Worm (Caenorhabditis elegans): Measurements from ENCODE around the gene Y54G9A.7.
A peak's percentile ranks its signal among the peaks of the same experiment; 100 is the strongest.

Gene Y54G9A.7

DNA sequence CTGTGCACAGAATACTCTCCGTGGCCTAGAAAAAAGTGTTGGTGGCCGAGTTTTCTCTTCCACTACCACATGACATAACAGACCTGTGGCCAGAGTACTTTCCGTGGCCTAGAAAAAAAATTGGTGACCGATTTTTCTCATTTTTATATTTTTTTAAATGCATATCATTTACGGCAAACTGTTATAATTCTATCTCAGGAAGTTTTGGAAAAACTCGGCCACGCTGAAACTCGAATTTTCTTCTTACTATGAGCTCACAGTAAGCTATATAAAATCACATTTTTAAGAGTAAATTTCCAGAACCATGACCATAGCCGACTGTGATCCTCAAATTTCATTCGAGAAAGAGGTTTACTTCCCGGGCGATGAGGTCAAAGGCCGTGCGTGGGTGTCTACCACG is 26.4 kb upstream of the Y54G9A.7 start, which contains the start of gene arrd-14:
arrd-14 (plus strand) TSS at position 301 of the 400 bp plus-strand sequence.
- TF ChIP-seq nhr-23 (tag; optimal IDR thresholded peaks at IDR 0.05) (no peak), pha-4 (tag; optimal IDR thresholded peaks at IDR 0.05) (no peak), fkh-10 (GFP tag; optimal IDR thresholded peaks at IDR 0.05) (no peak), nhr-77 (tag; optimal IDR thresholded peaks at IDR 0.05) (no peak), nhr-28 (tag; optimal IDR thresholded peaks at IDR 0.05) (no peak), ztf-11 (tag; optimal IDR thresholded peaks at IDR 0.05) (no peak), skn-1 (tag; optimal IDR thresholded peaks at IDR 0.05) (no peak), nhr-25 (tag; optimal IDR thresholded peaks at IDR 0.05) (no peak), ama-1 (optimal IDR thresholded peaks at IDR 0.05) (no peak), nhr-76 (tag; optimal IDR thresholded peaks at IDR 0.05) (no peak), nfya-1 (tag; optimal IDR thresholded peaks at IDR 0.05; ENCODE audit: insufficient read depth) (no peak), elt-1 (tag; optimal IDR thresholded peaks at IDR 0.05) (no peak), pqm-1 (tag; optimal IDR thresholded peaks at IDR 0.05) (no peak), mml-1 (tag; optimal IDR thresholded peaks at IDR 0.05) (no peak), ceh-16 (tag; optimal IDR thresholded peaks at IDR 0.05) (no peak), mdl-1 (tag; optimal IDR thresholded peaks at IDR 0.05) (no peak), tbx-2 (tag; optimal IDR thresholded peaks at IDR 0.05) (no peak), egl-27 (tag; optimal IDR thresholded peaks at IDR 0.05) (no peak), sea-2 (GFP tag; optimal IDR thresholded peaks at IDR 0.05) (no peak), egl-5 (tag; optimal IDR thresholded peaks at IDR 0.05) (no peak)

DNA sequence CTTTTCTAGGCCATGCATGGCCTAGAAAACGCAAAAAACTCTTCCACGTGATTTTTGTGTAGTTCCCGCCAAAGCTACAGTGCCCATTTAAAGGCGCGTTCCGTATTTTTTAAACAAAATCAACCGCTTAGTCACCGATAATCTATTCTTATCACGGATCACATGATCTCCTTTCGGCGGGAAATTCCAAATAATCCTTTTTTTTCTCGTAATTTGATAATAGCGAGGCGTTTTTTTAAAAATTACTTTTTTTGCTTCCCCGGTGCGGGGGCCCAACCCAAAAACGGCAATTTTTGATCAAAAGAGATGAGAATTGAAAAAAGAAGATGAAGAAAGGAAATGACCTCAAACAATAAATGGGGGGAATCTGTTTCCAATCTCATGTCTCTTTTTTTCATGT is 25.4 kb upstream of the Y54G9A.7 start:
- TF ChIP-seq pha-4 (tag; optimal IDR thresholded peaks at IDR 0.05) (peak; percentile 45), R02D3.7 (tag; optimal IDR thresholded peaks at IDR 0.05) (no peak)

DNA sequence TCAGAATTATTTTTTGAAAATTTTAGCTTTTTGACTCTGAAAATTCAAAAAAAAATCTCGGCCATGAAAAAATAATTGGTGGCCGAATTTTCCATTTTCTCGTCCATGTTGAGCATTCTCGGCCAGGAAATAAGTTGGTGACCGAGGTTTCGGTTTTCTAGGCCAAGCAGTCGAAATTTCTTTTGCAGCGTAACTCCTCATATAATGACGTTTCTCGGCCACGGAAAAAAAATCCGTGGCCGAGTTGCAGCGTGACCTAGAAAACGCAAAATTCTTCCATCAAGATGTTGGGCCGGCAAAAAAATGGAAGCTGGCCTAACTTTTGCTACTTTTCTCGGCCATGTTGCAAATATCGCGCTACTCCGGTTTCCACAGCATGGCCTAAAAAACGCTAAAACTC is 24.5 kb upstream of the Y54G9A.7 start:
- TF ChIP-seq ama-1 (optimal IDR thresholded peaks at IDR 0.05) (no peak), mml-1 (tag; optimal IDR thresholded peaks at IDR 0.05) (no peak), ZK546.5 (tag; optimal IDR thresholded peaks at IDR 0.05) (no peak), unc-62 (GFP tag; optimal IDR thresholded peaks at IDR 0.05) (no peak), snpc-4 (tag; optimal IDR thresholded peaks at IDR 0.05) (no peak), hmg-11 (tag; optimal IDR thresholded peaks at IDR 0.05) (no peak), ztf-11 (tag; optimal IDR thresholded peaks at IDR 0.05) (no peak), R02D3.7 (tag; optimal IDR thresholded peaks at IDR 0.05) (no peak), elt-1 (tag; optimal IDR thresholded peaks at IDR 0.05) (no peak), tbx-2 (tag; optimal IDR thresholded peaks at IDR 0.05) (no peak), nhr-11 (tag; optimal IDR thresholded peaks at IDR 0.05) (no peak), eor-1 (tag; optimal IDR thresholded peaks at IDR 0.05) (no peak), nhr-28 (tag; optimal IDR thresholded peaks at IDR 0.05) (no peak)

DNA sequence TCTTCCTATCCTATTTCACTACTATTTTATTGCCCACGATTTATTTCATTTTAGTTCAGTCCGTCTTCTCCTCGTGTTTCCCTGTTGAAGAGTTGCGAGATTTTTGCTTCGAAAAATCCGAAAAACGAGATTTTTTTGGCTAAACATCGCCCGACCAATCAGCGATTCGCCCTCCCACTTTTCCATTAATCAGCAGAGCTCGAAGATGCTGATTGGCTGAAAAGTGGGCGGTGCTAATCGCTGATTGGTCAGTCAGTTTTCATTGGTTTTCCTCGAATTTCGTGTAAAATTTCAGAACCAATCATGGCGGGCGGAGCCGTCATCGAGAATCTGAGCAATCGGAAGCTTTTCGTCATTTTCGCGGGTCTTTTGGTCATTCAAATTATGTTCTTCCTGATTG is 15.8 kb upstream of the Y54G9A.7 start, which contains the start of gene mig-14:
mig-14 (plus strand) TSS at position 290 of the 400 bp plus-strand sequence.
- no peak for TF ChIP-seq eor-1 (tag; optimal IDR thresholded peaks at IDR 0.05)
- TF ChIP-seq ztf-11 (tag; optimal IDR thresholded peaks at IDR 0.05) = no peak
- TF ChIP-seq egl-5 (tag; optimal IDR thresholded peaks at IDR 0.05) = no peak
- TF ChIP-seq nhr-28 (tag; optimal IDR thresholded peaks at IDR 0.05) = no peak
- no peak for TF ChIP-seq mml-1 (tag; optimal IDR thresholded peaks at IDR 0.05)
- peak; percentile 96 for TF ChIP-seq nfya-1 (tag; optimal IDR thresholded peaks at IDR 0.05; ENCODE audit: insufficient read depth)
- no peak for TF ChIP-seq ama-1 (optimal IDR thresholded peaks at IDR 0.05)

DNA sequence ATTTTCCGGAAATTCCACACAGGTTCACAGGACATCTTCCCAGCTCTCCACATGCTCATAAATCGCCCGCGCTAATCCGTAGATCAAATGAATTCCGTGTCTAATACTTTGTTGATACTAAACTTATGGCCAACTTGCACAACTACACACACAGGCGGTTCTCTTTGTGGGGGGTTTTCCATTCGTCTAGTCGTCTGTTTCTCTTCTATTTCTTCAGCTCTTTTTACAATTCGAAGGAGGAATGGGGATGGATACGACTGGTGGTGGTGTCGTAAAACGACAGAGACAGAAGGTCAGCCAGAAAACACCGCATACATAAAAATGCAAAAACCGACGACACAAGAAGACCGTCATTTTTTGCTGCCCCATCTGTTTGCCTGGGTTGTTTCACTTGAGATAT is 13.8 kb upstream of the Y54G9A.7 start:
- TF ChIP-seq lin-39 (tag; optimal IDR thresholded peaks at IDR 0.05) = peak; percentile 15
- peak; percentile 22 for TF ChIP-seq nfya-1 (tag; optimal IDR thresholded peaks at IDR 0.05; ENCODE audit: insufficient read depth)
- TF ChIP-seq ceh-16 (tag; optimal IDR thresholded peaks at IDR 0.05) = no peak
- TF ChIP-seq nhr-77 (tag; optimal IDR thresholded peaks at IDR 0.05) = no peak
- peak; percentile 63 for TF ChIP-seq pha-4 (tag; optimal IDR thresholded peaks at IDR 0.05)

DNA sequence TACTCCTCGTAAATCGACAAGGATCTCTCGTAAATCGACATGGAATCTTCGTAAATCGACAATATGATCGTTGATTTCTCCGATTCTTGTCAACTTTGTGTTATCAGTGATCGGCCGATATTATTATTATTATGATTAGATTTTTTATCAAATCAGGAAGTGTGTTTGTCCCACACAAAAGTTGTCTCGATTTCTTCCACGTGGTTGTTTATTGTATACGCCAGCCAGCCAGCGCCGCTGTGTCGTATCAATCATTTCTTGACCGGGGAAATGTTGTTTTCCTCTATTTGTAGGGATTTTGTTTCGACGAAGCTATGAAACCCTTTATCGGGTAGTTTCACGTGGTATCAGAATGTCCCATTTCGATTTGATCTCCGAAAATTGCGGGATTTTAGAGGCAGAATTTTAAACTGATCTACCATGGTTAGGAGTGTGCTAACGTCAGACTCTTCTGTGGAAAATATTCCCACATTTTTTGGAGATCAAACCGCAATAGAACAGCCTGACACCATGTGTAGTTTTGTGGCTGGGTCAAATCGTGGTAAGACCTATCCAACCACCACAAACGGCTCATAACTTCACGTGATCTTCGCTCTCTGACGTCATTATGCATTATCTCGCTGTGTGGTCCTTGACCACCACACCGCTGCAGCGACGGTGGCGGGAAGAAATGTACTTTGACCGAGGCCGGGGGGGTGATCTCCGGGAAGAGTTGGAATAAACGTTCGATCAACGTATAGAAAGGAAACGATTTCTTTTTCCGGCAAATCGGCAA is 12.3 kb upstream of the Y54G9A.7 start:
- TF ChIP-seq ceh-28 (tag; optimal IDR thresholded peaks at IDR 0.05) = no peak
- no peak for TF ChIP-seq nhr-67 (tag; optimal IDR thresholded peaks at IDR 0.05)
- peak; percentile 79 for TF ChIP-seq elt-2 (tag; optimal IDR thresholded peaks at IDR 0.05)
- TF ChIP-seq pha-4 (tag; optimal IDR thresholded peaks at IDR 0.05) = peak; percentile 39
- peak; percentile 80 for TF ChIP-seq pqm-1 (tag; optimal IDR thresholded peaks at IDR 0.05)
- peak; percentile 2 for TF ChIP-seq nhr-23 (tag; optimal IDR thresholded peaks at IDR 0.05)
- no peak for TF ChIP-seq aly-2 (tag; optimal IDR thresholded peaks at IDR 0.05)
